Worm (Caenorhabditis elegans) whole organism, dauer: Measurements from ENCODE around the gene dig-1.

Experiments
- unc-62 ChIP-seq: sonication (generic microtip); optimal IDR thresholded peaks from 2 replicates; lab custom pipeline; 2017; ENCODE audit warnings: missing biosample characterization, missing genetic modification reagents, missing genetic modification characterization

The dig-1 gene

DNA sequence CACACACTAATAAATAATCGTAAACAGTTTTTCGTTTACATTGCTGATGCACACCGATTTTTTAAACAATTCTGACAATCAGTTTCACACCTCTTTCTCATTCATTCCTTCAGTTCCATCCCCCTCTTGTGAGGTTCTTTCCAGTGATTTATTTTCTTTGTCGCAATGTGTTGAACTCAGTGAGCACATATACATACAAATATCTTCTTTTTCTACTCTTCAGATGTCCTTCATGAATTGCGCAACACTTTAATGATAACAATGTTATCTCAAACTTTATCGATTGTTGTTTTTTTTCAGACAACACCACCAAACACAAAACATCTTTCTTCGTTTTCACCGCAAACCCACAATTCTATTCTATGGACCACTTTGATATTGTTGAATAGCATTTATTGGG lies at the start of gene dig-1:
TSS of gene dig-1 (plus strand) at position 301 of the 400 bp plus-strand sequence.
- no peak for TF ChIP-seq unc-62 (GFP tag; lab: Kevin White, UChicago)

ce11 chrIII:6705515-6705914 lies 40.6 kb upstream of the dig-1 start, which contains the start of gene F37A4.6:
Gene F37A4.6, plus strand, starts transcription at chrIII:6705815.
- no peak for TF ChIP-seq unc-62 (GFP tag; lab: Kevin White, UChicago)

DNA sequence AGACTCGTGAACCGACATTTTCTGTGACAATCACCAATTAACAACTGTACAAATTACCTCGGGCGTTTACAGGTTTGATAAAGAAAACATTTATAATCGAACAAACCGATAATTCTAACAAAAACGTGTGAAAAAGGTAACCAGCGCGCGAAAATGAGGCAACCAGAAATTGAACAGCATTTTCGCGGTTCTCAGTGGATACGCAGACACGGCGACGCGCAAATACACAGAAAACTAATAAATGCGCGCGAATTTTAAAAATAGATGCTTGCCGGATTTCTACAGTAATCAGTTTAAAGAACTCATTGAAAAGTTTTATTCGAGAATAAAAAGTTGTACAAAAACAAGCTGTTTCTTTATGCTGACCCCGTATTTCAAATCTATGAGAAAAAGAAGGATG lies 36.1 kb upstream of the dig-1 start, which contains the start of gene isw-1:
TSS of gene isw-1 (minus strand) at position 118 of the 400 bp plus-strand sequence.
- TF ChIP-seq unc-62 (GFP tag; lab: Kevin White, UChicago), result no peak

- TF ChIP-seq unc-62 (GFP tag; lab: Kevin White, UChicago), result no peak
Observed at ce11 chrIII:6711590-6711989, 34.5 kb upstream of the dig-1 start, which contains the start of gene F37A4.5. Gene F37A4.5, plus strand, starts transcription at chrIII:6711890.

DNA sequence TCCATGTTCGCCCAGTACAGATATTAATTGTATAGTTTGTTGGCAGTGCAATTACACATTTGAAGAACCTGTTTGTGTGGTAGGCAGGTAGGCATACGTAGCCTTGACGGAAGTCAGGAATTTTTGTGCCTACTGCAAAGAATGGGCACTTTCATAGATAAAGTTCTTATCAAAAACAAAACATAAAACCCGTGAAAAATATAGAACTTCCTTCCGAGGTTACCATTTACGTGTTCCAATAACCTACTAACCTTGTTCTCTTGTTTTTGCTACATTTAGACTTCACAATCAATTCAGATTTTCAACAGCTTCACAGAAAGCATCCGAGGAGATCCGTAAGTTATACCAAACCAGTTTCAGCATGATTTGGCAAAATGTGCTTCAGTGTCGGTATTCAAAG lies 32.8 kb upstream of the dig-1 start, which contains the start of gene F37A4.4:
TSS of gene F37A4.4 (plus strand) at position 301 of the 400 bp plus-strand sequence.
- no peak for TF ChIP-seq unc-62 (GFP tag; lab: Kevin White, UChicago)

ce11 chrIII:6718270-6718669 lies 27.8 kb upstream of the dig-1 start, which contains the start of gene F37A4.3:
Gene F37A4.3, plus strand, starts transcription at chrIII:6718570.
- no peak for TF ChIP-seq unc-62 (GFP tag; lab: Kevin White, UChicago)

DNA sequence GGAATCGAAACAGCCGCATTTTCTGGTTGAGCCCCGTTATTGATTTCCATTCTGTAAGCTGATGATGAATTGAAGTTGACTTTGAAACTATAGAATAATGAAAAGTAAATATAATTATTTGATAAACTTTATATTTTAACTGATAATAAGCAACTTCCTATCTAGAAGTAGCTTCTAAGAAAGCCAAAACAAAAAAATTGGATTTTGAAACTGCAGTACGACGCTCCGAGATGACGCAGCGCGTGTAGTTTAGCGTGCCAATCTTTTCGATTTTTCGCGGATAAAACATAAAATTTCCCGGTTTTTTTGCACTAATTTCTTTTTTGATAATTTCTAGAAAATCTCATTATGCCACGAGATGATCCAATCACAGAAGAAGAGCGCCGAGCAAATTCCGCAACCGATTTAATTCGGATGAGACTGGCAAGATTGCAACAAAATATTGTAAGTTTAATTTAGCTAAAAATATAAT lies 23.9 kb upstream of the dig-1 start, which contains the start of the genes bath-41 and F37A4.2:
TSS of gene bath-41 (minus strand) at position 51 of the 472 bp plus-strand sequence.
TSS of gene F37A4.2 (plus strand) at position 247 of the 472 bp plus-strand sequence.
- no peak for TF ChIP-seq unc-62 (GFP tag; lab: Kevin White, UChicago)

DNA sequence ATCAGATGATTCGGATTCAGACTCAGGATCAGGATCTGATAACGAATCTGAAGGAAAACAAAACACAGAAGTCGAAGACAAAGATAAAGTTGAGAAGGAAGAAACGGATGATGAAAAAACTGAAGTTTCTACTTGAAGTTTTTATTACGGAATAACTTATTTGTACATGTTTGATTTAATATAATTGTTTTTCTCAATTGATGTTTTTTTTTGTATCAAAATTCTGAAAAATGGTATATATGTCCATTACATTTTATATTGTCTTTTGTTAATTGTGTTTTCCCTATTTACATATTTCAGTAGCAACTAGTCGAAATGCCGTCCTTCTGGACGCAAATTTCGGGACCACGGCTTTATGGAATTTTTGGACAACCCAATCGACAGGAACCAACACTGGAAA lies 23.0 kb upstream of the dig-1 start, which contains the start of gene F37A4.1:
TSS of gene F37A4.1 (plus strand) at position 301 of the 400 bp plus-strand sequence.
- TF ChIP-seq unc-62 (GFP tag; lab: Kevin White, UChicago), result no peak

- TF ChIP-seq unc-62 (GFP tag; lab: Kevin White, UChicago), result no peak
Observed at ce11 chrIII:6725489-6725888, 20.6 kb upstream of the dig-1 start, which contains the start of gene wdr-4. Gene wdr-4, plus strand, starts transcription at chrIII:6725789.

- TF ChIP-seq unc-62 (GFP tag; lab: Kevin White, UChicago), result no peak
Observed at ce11 chrIII:6730185-6730850, 15.8 kb upstream of the dig-1 start, which contains the start of the genes Y102E9.5 and odr-4. Gene Y102E9.5, minus strand, starts transcription at chrIII:6730285. Gene odr-4, plus strand, starts transcription at chrIII:6730800.

DNA sequence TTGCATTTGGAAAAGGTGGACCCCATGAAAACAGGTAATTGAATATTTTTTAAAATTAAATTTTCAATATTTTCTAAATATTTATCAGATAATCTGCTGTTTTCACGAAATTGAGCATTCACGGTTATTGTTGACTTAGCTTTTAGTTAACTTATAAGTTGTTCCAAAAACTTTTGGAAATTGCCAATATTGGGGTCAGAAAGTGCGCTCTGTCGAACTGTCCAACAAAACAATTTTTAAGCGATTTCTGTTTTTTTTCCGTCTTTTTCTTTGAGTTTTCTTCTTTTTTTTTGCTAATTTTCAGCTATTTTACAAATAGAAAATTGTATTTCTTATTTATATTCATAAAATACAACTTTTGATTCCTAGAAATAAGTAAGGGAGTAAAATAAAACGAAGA lies 14.8 kb upstream of the dig-1 start:
- TF ChIP-seq unc-62 (GFP tag; lab: Kevin White, UChicago), result no peak

- TF ChIP-seq unc-62 (GFP tag; lab: Kevin White, UChicago), result no peak
Observed at ce11 chrIII:6734420-6734819, 11.7 kb upstream of the dig-1 start, which contains the start of gene Y102E9.3. Gene Y102E9.3, minus strand, starts transcription at chrIII:6734520.

DNA sequence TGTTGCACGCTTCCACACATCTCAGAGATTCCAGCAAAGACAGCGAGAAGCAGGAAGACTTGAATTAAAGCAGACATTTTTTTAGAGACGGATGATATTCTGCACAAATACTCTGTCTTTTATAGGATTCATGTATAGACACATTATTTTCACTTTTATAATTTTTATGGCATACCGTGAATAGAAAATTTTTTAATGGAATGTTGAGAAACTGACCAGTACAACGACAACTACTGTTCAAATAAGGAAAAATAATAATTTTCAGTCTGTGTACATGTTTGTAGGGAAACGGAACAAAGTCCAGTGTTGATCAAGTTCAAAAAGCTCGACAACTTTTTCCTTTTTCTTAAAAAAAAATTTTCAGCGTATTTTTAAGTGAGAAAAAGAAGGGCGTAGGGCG lies 9.5 kb upstream of the dig-1 start, which contains the start of gene Y102E9.6:
TSS of gene Y102E9.6 (minus strand) at position 101 of the 400 bp plus-strand sequence.
- TF ChIP-seq unc-62 (GFP tag; lab: Kevin White, UChicago), result no peak

DNA sequence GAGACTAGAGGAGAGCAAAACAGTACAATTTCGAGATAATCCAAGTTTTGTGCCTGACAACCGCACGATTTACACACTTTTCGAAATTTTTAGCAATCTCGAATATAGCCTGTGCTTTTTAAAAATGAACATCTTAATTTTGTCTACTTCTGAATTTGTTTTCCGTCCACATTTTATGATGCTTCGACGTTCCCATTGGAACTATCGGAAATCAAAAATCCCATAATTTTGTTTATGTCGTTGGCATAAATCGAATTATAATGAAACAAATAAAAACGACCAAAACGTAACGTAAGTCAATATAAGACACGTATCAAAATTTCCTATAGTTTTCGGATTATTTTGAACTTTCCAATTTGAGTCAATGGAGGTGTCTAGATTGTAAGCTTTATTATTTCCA lies 9.1 kb upstream of the dig-1 start, which contains the start of gene K07E12.2:
TSS of gene K07E12.2 (plus strand) at position 301 of the 400 bp plus-strand sequence.
- no peak for TF ChIP-seq unc-62 (GFP tag; lab: Kevin White, UChicago)

DNA sequence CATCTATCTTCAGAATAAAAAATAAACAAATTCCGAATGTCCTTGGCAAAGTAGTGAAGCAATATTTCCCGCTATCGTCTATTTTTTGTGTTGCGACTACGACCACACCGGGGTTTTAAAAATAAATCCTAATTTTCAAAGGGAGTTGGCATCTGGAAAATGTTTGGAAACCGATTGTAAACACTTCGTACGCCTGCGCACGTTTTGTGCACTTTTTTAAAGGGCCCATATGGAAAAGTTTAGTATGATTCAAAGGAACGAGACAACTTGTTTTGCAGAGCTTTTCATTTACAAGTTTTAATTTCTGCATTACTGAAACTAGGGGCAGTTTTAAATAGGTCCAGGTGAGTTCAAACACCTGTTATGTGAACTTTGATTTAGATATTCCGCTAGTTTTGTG lies 6.0 kb upstream of the dig-1 start:
- no peak for TF ChIP-seq unc-62 (GFP tag; lab: Kevin White, UChicago)

ce11 chrIII:6742597-6742996 lies 3.5 kb upstream of the dig-1 start:
- no peak for TF ChIP-seq unc-62 (GFP tag; lab: Kevin White, UChicago)
